Fruit fly (Drosophila melanogaster): Measurements from ENCODE around the gene CG13045.
A peak's percentile ranks its signal among the peaks of the same experiment; 100 is the strongest.

CG13045 gene

DNA sequence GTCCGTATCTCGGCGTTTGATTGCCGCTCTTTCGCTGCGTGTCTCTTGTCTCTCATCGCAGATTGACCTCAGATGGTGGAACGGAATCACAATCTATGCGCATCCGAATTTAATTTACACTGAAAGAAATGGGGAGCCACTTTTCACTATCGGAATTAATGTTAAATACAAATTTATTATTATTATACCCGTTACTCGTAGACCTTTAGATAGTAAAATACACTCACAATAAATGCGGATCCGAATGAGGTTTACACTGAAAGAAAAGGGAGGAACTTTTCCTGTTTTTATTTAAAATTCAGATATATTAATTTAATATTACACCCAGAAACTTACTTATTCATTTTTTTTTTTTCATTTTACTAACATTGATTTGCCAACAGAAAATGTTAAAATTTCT is 1.7 kb downstream of the CG13045 start (continued):
- TF ChIP-seq Six4 (GFP tag; optimal IDR thresholded peaks at IDR 0.05) (no peak), kah (GFP tag; optimal IDR thresholded peaks at IDR 0.05) (no peak), sob (GFP tag; IDR thresholded peaks at IDR 0.05) (no peak), GATAe (GFP tag; conservative IDR thresholded peaks at IDR 0.05) (no peak), nom (GFP tag; optimal IDR thresholded peaks at IDR 0.05) (no peak), CG8765 (GFP tag; IDR thresholded peaks at IDR 0.05) (no peak), croc (GFP tag; conservative IDR thresholded peaks at IDR 0.05) (no peak), ssp (GFP tag; IDR thresholded peaks at IDR 0.05) (no peak), ranshi (GFP tag; IDR thresholded peaks at IDR 0.05) (0 out of 2 replicates have a peak, but pooled peaks have one; percentile 28), CG10267 (tag; optimal IDR thresholded peaks at IDR 0.05) (no peak), CG4820 (GFP tag; optimal IDR thresholded peaks at IDR 0.05) (no peak), Dip3 (GFP tag; optimal IDR thresholded peaks at IDR 0.05) (no peak), CG6854 (GFP tag; optimal IDR thresholded peaks at IDR 0.05) (no peak), Dfd (GFP tag; optimal IDR thresholded peaks at IDR 0.05) (no peak), CG18262 (tag; optimal IDR thresholded peaks at IDR 0.05) (no peak), CG18619 (GFP tag; optimal IDR thresholded peaks at IDR 0.05) (no peak), CG6272 (GFP tag; IDR thresholded peaks at IDR 0.05) (no peak), lov (optimal IDR thresholded peaks at IDR 0.05) (no peak), lov (GFP tag; IDR thresholded peaks at IDR 0.05) (no peak), HLH3B (GFP tag; IDR thresholded peaks at IDR 0.05) (no peak), zf30C (GFP tag; optimal IDR thresholded peaks at IDR 0.05) (no peak), Doc3 (GFP tag; IDR thresholded peaks at IDR 0.05; ENCODE audit: partially characterized antibody) (no peak), crc (GFP tag; optimal IDR thresholded peaks at IDR 0.05) (no peak), CG9609 (GFP tag; optimal IDR thresholded peaks at IDR 0.05) (no peak)

DNA sequence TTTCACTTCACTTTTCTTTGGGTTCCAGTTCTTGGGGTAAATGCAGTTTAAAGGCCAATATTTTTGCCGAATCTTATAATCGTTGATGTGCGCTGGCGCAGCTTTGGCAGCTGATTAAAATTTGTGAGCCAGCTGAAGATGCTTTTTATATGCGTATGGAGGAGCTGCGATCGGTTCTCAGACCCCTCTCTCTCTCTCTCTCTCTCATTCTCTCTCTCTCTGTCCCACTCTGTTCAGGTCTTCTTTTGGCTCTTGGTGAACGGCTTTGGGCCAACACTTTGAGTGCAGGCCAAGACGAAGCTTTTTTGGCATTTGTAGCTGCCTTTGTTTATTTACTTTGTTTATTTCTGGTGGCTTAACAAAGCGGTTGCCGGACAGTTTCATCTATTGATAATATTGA is 2.4 kb downstream of the CG13045 start, which contains the start of gene CG13046:
Gene CG13046, minus strand, starts transcription at position 101 of the 400 bp plus-strand sequence.
- TF ChIP-seq Aef1 (GFP tag; IDR thresholded peaks at IDR 0.05) = no peak
- no peak for TF ChIP-seq CG4404 (GFP tag; IDR thresholded peaks at IDR 0.05)
- TF ChIP-seq Mrtf (GFP tag; IDR thresholded peaks at IDR 0.05) = no peak
- no peak for TF ChIP-seq CG13424 (tag; optimal IDR thresholded peaks at IDR 0.05)
- TF ChIP-seq CG1233 (GFP tag; optimal IDR thresholded peaks at IDR 0.05) = no peak
- TF ChIP-seq PHDP (tag; optimal IDR thresholded peaks at IDR 0.05) = no peak
- TF ChIP-seq CG15479 (GFP tag; optimal IDR thresholded peaks at IDR 0.05) = no peak
- no peak for TF ChIP-seq Lhr (GFP tag; optimal IDR thresholded peaks at IDR 0.05)
- TF ChIP-seq CG12744 (GFP tag; optimal IDR thresholded peaks at IDR 0.05) = no peak
- TF ChIP-seq CG2120 (GFP tag; optimal IDR thresholded peaks at IDR 0.05) = no peak
- no peak for TF ChIP-seq Dek (tag; optimal IDR thresholded peaks at IDR 0.05)
- TF ChIP-seq bowl (GFP tag; IDR thresholded peaks at IDR 0.05) = no peak
- no peak for TF ChIP-seq run (tag; optimal IDR thresholded peaks at IDR 0.05)
- TF ChIP-seq Trl (optimal IDR thresholded peaks at IDR 0.05) = peak; percentile 8 to 42
- TF ChIP-seq Trl (GFP tag; optimal IDR thresholded peaks at IDR 0.05) = no peak
- no peak for TF ChIP-seq Rx (GFP tag; IDR thresholded peaks at IDR 0.05)
- TF ChIP-seq Meics (GFP tag; optimal IDR thresholded peaks at IDR 0.05) = no peak
- 0 out of 4 replicates have a peak, but pooled peaks have one; percentile 18 for TF ChIP-seq chinmo (GFP tag; IDR thresholded peaks at IDR 0.05; ENCODE audit: partially characterized antibody)

Measured in whole organism, embryonic.